Worm (Caenorhabditis elegans) whole organism, early embryonic: ENCODE measurements around the gene scp-1.

Experiments used
- B0310.2 ChIP-seq: sonication (generic microtip); optimal IDR thresholded peaks from 2 replicates; lab custom pipeline; 2016; ENCODE audit warnings: mild to moderate bottlenecking, missing genetic modification characterization, missing compliant biosample characterization
- F13C5.2 ChIP-seq: sonication (generic microtip); optimal IDR thresholded peaks from 2 replicates; lab custom pipeline; 2017; ENCODE audit warnings: mild to moderate bottlenecking, missing genetic modification characterization, inconsistent platforms, missing compliant biosample characterization
- aly-1 ChIP-seq: sonication (generic microtip); optimal IDR thresholded peaks from 2 replicates; lab custom pipeline; 2016; ENCODE audit warnings: missing genetic modification characterization, missing compliant biosample characterization
- ama-1 ChIP-seq: fragments of 150-350 bp; optimal IDR thresholded peaks from 2 replicates; lab custom pipeline; 2014
- ceh-13 ChIP-seq: fragments of 200-800 bp; sonication (Bioruptor generic); optimal IDR thresholded peaks from 2 replicates; lab custom pipeline; 2018; ENCODE audit warnings: mild to moderate bottlenecking, missing genetic modification characterization, missing compliant biosample characterization
- ceh-36 ChIP-seq: sonication (generic microtip); optimal IDR thresholded peaks from 2 replicates; lab custom pipeline; 2016; ENCODE audit warnings: missing genetic modification characterization, inconsistent platforms, missing compliant biosample characterization
- ets-7 ChIP-seq: sonication (generic microtip); optimal IDR thresholded peaks from 2 replicates; lab custom pipeline; 2016; ENCODE audit warnings: missing genotype, missing genetic modification characterization, missing compliant biosample characterization
- flt-1 ChIP-seq: fragments of 200-800 bp; sonication (Bioruptor generic); IDR thresholded peaks from 2 replicates; pipeline ENCODE4 v1.3.6; 2022; ENCODE audit warnings: missing genetic modification characterization, missing compliant biosample characterization
- hmbx-1 ChIP-seq: sonication (generic microtip); optimal IDR thresholded peaks from 2 replicates; lab custom pipeline; 2016; ENCODE audit warnings: mild to moderate bottlenecking, missing genetic modification characterization, missing compliant biosample characterization
- hmg-4 ChIP-seq: fragments of 200-800 bp; sonication (Bioruptor generic); optimal IDR thresholded peaks from 2 replicates; lab custom pipeline; 2018; ENCODE audit warnings: mild to moderate bottlenecking, missing genetic modification characterization, missing compliant biosample characterization
- hnd-1 ChIP-seq: sonication (generic microtip); optimal IDR thresholded peaks from 2 replicates; lab custom pipeline; 2016; ENCODE audit warnings: missing genetic modification characterization, missing compliant biosample characterization
- pes-1 ChIP-seq: fragments of 200-800 bp; sonication (Bioruptor generic); IDR thresholded peaks from 2 replicates; pipeline ENCODE4 v1.3.6; 2022; ENCODE audit warnings: missing genetic modification reagents, missing genetic modification characterization, missing compliant biosample characterization
- scrt-1 ChIP-seq: fragments of 200-800 bp; sonication (Bioruptor generic); IDR thresholded peaks from 2 replicates; pipeline ENCODE4 v1.3.6; 2022; ENCODE audit warnings: missing genetic modification characterization, missing compliant biosample characterization
- sea-1 ChIP-seq: fragments of 200-800 bp; sonication (Bioruptor generic); conservative IDR thresholded peaks from 2 replicates; pipeline ENCODE4 v1.3.6; 2022; ENCODE audit warnings: missing genetic modification characterization, missing compliant biosample characterization
- tbx-11 ChIP-seq: fragments of 200-800 bp; sonication (Bioruptor generic); IDR thresholded peaks from 2 replicates; pipeline ENCODE4 v1.3.6; 2022; ENCODE audit warnings: missing genetic modification characterization, missing compliant biosample characterization
- tbx-37 ChIP-seq: fragments of 200-800 bp; sonication (Bioruptor generic); conservative IDR thresholded peaks from 2 replicates; pipeline ENCODE4 v1.3.6; 2022; ENCODE audit warnings: missing genetic modification reagents, missing genetic modification characterization, missing compliant biosample characterization
- tra-4 ChIP-seq: sonication (generic microtip); optimal IDR thresholded peaks from 2 replicates; lab custom pipeline; 2017; ENCODE audit warnings: missing genetic modification characterization, missing compliant biosample characterization

Gene scp-1

DNA sequence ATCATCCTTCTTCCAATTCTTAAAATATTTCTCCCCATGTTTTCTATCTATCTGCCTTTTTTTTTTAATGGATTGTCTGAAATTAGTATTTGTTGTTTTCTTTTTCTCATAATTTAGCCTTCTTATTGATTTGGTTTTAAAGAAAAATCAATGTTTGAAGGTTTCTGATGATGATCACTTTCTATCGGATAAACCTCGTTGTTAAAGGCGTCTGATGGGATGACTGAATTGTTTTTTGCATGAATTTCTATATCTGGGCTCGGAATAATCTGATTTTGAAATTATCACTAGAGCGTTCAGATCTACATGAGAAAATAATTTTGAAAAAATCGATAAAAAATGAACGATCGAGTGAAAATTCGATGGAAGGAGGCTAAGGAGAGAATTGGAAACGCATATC, at the start of gene scp-1:
Gene scp-1 (plus strand): TSS at position 301 of the 400 bp plus-strand sequence.
- TF ChIP-seq ets-7 (no peak), hmg-4 (GFP tag; lab: Kevin White, UChicago) (no peak), ceh-36 (tag; lab: Kevin White, UChicago) (no peak), ama-1 (lab: Kevin White, UChicago) (no peak), ceh-13 (GFP tag; lab: Kevin White, UChicago) (no peak), hnd-1 (tag; lab: Kevin White, UChicago) (no peak), scrt-1 (GFP tag; lab: Robert Waterston, UW) (no peak), tbx-11 (GFP tag; lab: Robert Waterston, UW) (no peak), B0310.2 (tag; lab: Kevin White, UChicago) (no peak), F13C5.2 (tag; lab: Kevin White, UChicago) (no peak), flt-1 (no peak), tra-4 (tag; lab: Kevin White, UChicago) (no peak), pes-1 (GFP tag; lab: Robert Waterston, UW) (no peak), aly-1 (tag; lab: Kevin White, UChicago) (no peak)

DNA sequence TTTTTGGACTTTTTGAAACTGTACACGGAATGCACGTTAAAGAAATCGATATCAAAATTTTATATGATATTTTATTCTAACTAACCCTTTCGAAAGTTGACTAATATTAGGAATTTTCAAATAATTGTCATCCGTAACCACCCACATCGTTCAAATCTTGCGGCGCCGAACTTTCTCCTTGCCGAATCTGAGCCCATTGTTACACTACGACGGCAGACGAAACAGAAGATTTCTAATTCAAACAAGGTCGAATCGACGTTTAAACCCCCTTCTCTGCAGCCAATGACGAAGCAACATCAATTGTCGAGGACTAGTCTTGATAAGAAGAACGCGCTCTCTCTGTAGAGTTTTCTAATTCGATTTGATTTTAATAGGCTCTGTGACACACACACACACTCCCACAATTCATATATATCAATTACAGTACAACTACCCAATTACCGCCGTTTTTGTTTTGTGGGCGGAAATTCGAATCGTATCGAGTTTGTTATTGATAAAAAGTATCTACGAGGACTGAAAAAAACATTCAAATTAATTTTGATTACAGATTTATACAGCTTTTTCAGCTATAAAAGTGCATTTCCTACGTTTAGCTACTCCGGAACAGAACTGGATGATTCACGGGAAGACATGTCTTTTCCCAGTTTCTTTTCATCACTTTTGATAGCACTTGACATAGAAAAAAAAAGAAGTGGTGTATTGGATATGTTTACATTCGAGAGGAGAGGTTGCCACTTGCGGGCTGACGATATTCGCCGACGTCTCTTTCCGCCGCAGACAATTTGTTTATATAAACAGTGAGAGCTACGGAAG, 49.2 kb upstream of the scp-1 start:
- no peak for TF ChIP-seq flt-1
- 0 out of 2 replicates have a peak, but pooled peaks have one; percentile 6 for TF ChIP-seq sea-1 (GFP tag; lab: Robert Waterston, UW)
- TF ChIP-seq tbx-37 = 0 out of 2 replicates have a peak, but pooled peaks have one; percentile 10

DNA sequence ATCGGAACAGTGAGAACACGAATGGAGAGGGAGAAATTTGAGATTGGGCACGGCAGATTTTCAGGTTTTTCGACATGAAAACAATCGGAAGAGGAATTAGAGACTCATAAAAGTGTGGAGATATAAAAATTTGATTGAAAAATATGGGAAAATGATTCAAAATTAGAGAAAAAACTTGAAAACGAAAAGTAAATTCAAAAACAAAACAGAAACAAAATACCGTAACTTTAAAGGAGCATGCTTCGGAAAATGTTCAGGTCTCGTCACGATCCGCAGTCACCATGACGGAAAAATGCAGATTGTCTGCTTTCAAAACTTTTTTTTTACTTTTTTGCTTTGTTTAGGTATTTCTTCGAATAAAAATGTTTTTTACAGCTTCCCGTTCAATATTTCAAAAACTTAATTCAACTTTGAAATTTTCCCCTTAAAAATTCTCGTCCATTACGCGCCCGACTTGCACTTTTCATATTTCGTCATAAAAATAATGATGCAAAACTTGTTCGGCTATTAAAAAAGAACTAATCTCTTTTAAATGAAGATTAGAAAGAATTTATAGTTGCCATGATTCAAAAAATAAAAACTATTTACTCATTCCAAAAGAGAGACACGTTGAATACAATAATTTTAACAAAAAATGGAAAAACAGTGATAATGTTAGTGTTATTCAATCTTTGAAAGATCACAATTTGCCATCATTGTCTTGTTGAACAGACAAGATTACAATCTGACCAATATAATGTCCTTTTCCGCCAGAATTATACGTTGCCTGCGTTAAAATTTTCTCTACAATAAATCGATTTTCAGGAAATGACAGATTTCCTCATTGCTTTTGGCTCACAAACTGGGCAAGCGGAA, 48.4 kb upstream of the scp-1 start, which contains the start of gene mtrr-1:
Gene mtrr-1 (plus strand): TSS at position 805 of the 855 bp plus-strand sequence.
- TF ChIP-seq hnd-1 (tag; lab: Kevin White, UChicago) (no peak), hmbx-1 (tag; lab: Kevin White, UChicago) (no peak), pes-1 (GFP tag; lab: Robert Waterston, UW) (no peak), ceh-36 (tag; lab: Kevin White, UChicago) (no peak), hmg-4 (GFP tag; lab: Kevin White, UChicago) (no peak), ceh-13 (GFP tag; lab: Kevin White, UChicago) (no peak), tbx-11 (GFP tag; lab: Robert Waterston, UW) (no peak), tbx-37 (no peak), B0310.2 (tag; lab: Kevin White, UChicago) (no peak), F13C5.2 (tag; lab: Kevin White, UChicago) (no peak), ets-7 (no peak), ama-1 (lab: Kevin White, UChicago) (no peak), flt-1 (no peak), aly-1 (tag; lab: Kevin White, UChicago) (no peak), scrt-1 (GFP tag; lab: Robert Waterston, UW) (no peak), sea-1 (GFP tag; lab: Robert Waterston, UW) (no peak), tra-4 (tag; lab: Kevin White, UChicago) (no peak)

DNA sequence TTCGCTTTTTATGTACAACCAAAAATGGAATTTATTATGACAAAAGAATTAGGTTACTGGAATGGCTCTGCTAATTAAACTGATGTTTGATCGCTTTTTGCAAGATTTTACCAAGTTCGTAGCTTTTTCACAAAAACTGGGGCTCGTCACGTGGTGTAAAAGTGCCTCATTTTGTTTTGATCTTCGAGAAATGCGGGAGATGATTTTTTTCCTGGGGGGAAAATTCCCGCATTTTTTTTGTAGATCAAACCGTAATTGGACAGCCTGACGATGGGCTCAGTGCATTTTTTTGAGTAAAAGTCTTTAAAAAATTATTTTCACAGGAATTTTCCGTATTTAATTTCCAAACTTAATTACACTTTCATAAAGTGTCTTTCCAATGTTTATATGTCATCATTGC, 44.7 kb upstream of the scp-1 start:
- TF ChIP-seq sea-1 (GFP tag; lab: Robert Waterston, UW) (no peak), ceh-36 (tag; lab: Kevin White, UChicago) (no peak), pes-1 (GFP tag; lab: Robert Waterston, UW) (no peak), B0310.2 (tag; lab: Kevin White, UChicago) (no peak), hnd-1 (tag; lab: Kevin White, UChicago) (no peak), tbx-11 (GFP tag; lab: Robert Waterston, UW) (no peak), tbx-37 (no peak), flt-1 (no peak), ets-7 (no peak), hmbx-1 (tag; lab: Kevin White, UChicago) (no peak), scrt-1 (GFP tag; lab: Robert Waterston, UW) (no peak), hmg-4 (GFP tag; lab: Kevin White, UChicago) (no peak), ceh-13 (GFP tag; lab: Kevin White, UChicago) (no peak), aly-1 (tag; lab: Kevin White, UChicago) (no peak), F13C5.2 (tag; lab: Kevin White, UChicago) (no peak), tra-4 (tag; lab: Kevin White, UChicago) (no peak)

DNA sequence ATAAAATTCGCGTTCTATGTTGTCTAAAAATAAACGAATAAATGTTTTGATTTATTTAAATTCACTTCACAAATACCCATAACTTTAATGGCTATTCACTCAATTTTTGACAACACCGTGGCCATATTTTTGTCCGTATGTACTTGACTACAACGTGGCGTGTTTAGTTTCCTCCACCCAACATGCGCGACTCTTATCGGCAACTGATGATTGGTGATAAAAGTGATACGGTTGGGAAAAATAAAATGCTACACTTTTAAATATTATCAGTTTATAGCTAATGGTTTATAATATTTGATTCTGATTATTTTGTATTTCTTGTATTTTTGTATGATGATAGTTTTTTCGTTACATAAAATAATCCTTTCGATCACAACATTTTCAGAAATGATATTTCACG, 42.2 kb upstream of the scp-1 start, which contains the start of gene acs-7:
Gene acs-7 (plus strand): TSS at position 386 of the 400 bp plus-strand sequence.
- TF ChIP-seq scrt-1 (GFP tag; lab: Robert Waterston, UW) (no peak), hmg-4 (GFP tag; lab: Kevin White, UChicago) (no peak), F13C5.2 (tag; lab: Kevin White, UChicago) (no peak), ceh-13 (GFP tag; lab: Kevin White, UChicago) (no peak), tra-4 (tag; lab: Kevin White, UChicago) (no peak), ets-7 (no peak), aly-1 (tag; lab: Kevin White, UChicago) (no peak), ceh-36 (tag; lab: Kevin White, UChicago) (no peak), B0310.2 (tag; lab: Kevin White, UChicago) (no peak), flt-1 (no peak)

DNA sequence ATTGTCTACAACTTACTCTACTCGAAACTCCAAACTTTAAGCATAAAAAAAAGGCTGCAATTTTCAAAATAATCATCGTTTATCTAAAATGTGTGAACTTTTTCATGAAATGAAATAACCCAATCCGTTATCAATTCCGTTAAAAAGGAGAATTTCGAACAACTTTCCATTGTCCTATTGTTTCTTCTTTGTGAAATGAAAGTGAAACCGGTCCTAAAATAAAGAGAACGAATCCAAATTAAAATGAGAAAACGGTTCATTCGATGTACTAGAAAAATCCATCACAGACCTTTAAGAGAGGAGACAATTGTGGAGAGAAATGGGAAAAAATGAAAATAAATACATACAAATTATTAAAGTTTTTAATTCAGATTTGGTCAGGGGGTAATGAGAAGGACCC, 38.1 kb upstream of the scp-1 start, which contains the start of gene C01G6.9:
Gene C01G6.9 (minus strand): TSS at position 141 of the 400 bp plus-strand sequence.
- no peak for TF ChIP-seq tbx-37
- no peak for TF ChIP-seq pes-1 (GFP tag; lab: Robert Waterston, UW)
- TF ChIP-seq sea-1 (GFP tag; lab: Robert Waterston, UW) = no peak
